Worm (Caenorhabditis elegans): ENCODE data around the gene T22C8.1.

The T22C8.1 gene

ce11 chrII:8566806-8567266 lies 45.7 kb upstream of the T22C8.1 start, which contains the start of gene F54C9.3:
TSS of gene F54C9.3 (minus strand) at chrII:8566856.
- TF ChIP-seq unc-62 (GFP tag; optimal IDR thresholded peaks at IDR 0.05) (no peak), pqm-1 (tag; optimal IDR thresholded peaks at IDR 0.05) (peak; percentile 98), elt-2 (tag; optimal IDR thresholded peaks at IDR 0.05) (peak; percentile 95), pha-4 (tag; optimal IDR thresholded peaks at IDR 0.05) (peak; percentile 80), jun-1 (tag; optimal IDR thresholded peaks at IDR 0.05) (peak; percentile 55), fkh-2 (tag; optimal IDR thresholded peaks at IDR 0.05) (no peak)

ce11 chrII:8568234-8568969 lies 44.2 kb upstream of the T22C8.1 start:
- TF ChIP-seq unc-39 (tag; optimal IDR thresholded peaks at IDR 0.05) (no peak), fkh-10 (GFP tag; optimal IDR thresholded peaks at IDR 0.05) (no peak), ZK546.5 (tag; optimal IDR thresholded peaks at IDR 0.05) (no peak), nhr-28 (tag; optimal IDR thresholded peaks at IDR 0.05) (no peak), nhr-77 (tag; optimal IDR thresholded peaks at IDR 0.05) (no peak), skn-1 (tag; optimal IDR thresholded peaks at IDR 0.05) (no peak), pha-4 (tag; optimal IDR thresholded peaks at IDR 0.05) (no peak), lsy-12 (tag; optimal IDR thresholded peaks at IDR 0.05) (no peak), mml-1 (tag; optimal IDR thresholded peaks at IDR 0.05) (no peak), nhr-76 (tag; optimal IDR thresholded peaks at IDR 0.05) (no peak), nhr-23 (tag; optimal IDR thresholded peaks at IDR 0.05) (no peak), ztf-4 (tag; optimal IDR thresholded peaks at IDR 0.05) (no peak), R02D3.7 (tag; optimal IDR thresholded peaks at IDR 0.05) (no peak)

ce11 chrII:8569038-8569977 lies 43.3 kb upstream of the T22C8.1 start, which contains the start of the genes col-38 and rpl-5:
TSS of gene col-38 (minus strand) at chrII:8569088.
TSS of gene rpl-5 (plus strand) at chrII:8569927.
- TF ChIP-seq nhr-28 (tag; optimal IDR thresholded peaks at IDR 0.05) (no peak), nfya-1 (tag; optimal IDR thresholded peaks at IDR 0.05; ENCODE audit: insufficient read depth) (peak; percentile 97), unc-39 (tag; optimal IDR thresholded peaks at IDR 0.05) (no peak), zag-1 (tag; optimal IDR thresholded peaks at IDR 0.05) (no peak), R02D3.7 (tag; optimal IDR thresholded peaks at IDR 0.05) (peak; percentile 73), daf-12 (tag; optimal IDR thresholded peaks at IDR 0.05) (no peak), ceh-9 (tag; optimal IDR thresholded peaks at IDR 0.05) (no peak), hmg-11 (tag; optimal IDR thresholded peaks at IDR 0.05) (peak; percentile 63), eor-1 (tag; optimal IDR thresholded peaks at IDR 0.05) (no peak), elt-1 (tag; optimal IDR thresholded peaks at IDR 0.05) (peak; percentile 23), egl-27 (tag; optimal IDR thresholded peaks at IDR 0.05) (no peak), fkh-10 (GFP tag; optimal IDR thresholded peaks at IDR 0.05) (peak; percentile 83), nhr-43 (tag; optimal IDR thresholded peaks at IDR 0.05; ENCODE audit: poor library complexity, severe bottlenecking) (peak; percentile 66), lin-15B (tag; optimal IDR thresholded peaks at IDR 0.05) (peak; percentile 97), ZK546.5 (tag; optimal IDR thresholded peaks at IDR 0.05) (peak; percentile 84), nhr-23 (tag; optimal IDR thresholded peaks at IDR 0.05) (peak; percentile 96), pha-4 (tag; optimal IDR thresholded peaks at IDR 0.05) (peak; percentile 99), snpc-4 (tag; optimal IDR thresholded peaks at IDR 0.05) (peak; percentile 78), skn-1 (tag; optimal IDR thresholded peaks at IDR 0.05) (peak; percentile 78), ztf-11 (tag; optimal IDR thresholded peaks at IDR 0.05) (no peak), egl-5 (tag; optimal IDR thresholded peaks at IDR 0.05) (peak; percentile 87), fos-1 (tag; optimal IDR thresholded peaks at IDR 0.05) (no peak), lsy-12 (tag; optimal IDR thresholded peaks at IDR 0.05) (peak; percentile 77), aly-2 (tag; optimal IDR thresholded peaks at IDR 0.05) (no peak), elt-3 (tag; optimal IDR thresholded peaks at IDR 0.05) (no peak), mdl-1 (tag; optimal IDR thresholded peaks at IDR 0.05) (no peak), ceh-28 (tag; optimal IDR thresholded peaks at IDR 0.05) (peak; percentile 64), nhr-67 (tag; optimal IDR thresholded peaks at IDR 0.05) (no peak), nhr-76 (tag; optimal IDR thresholded peaks at IDR 0.05) (no peak), ztf-4 (tag; optimal IDR thresholded peaks at IDR 0.05) (peak; percentile 2), sea-2 (GFP tag; optimal IDR thresholded peaks at IDR 0.05) (no peak), nhr-12 (tag; optimal IDR thresholded peaks at IDR 0.05) (no peak), lin-39 (tag; optimal IDR thresholded peaks at IDR 0.05) (peak; percentile 93), pqm-1 (tag; optimal IDR thresholded peaks at IDR 0.05) (peak; percentile 51), jun-1 (tag; optimal IDR thresholded peaks at IDR 0.05) (peak; percentile 66), fkh-2 (tag; optimal IDR thresholded peaks at IDR 0.05) (no peak), nhr-77 (tag; optimal IDR thresholded peaks at IDR 0.05) (no peak), unc-62 (GFP tag; optimal IDR thresholded peaks at IDR 0.05) (peak; percentile 28), nhr-25 (tag; optimal IDR thresholded peaks at IDR 0.05) (peak; percentile 94), elt-2 (tag; optimal IDR thresholded peaks at IDR 0.05) (peak; percentile 72), mml-1 (tag; optimal IDR thresholded peaks at IDR 0.05) (no peak), ceh-82 (tag; optimal IDR thresholded peaks at IDR 0.05) (no peak)

Data from whole organism, L3 larva.